Worm (Caenorhabditis elegans) whole organism, L3 larva: ENCODE data around the gene rnh-2.

ENCODE experiments used
- ceh-9 ChIP-seq: sonication (generic microtip); optimal IDR thresholded peaks from 2 replicates; lab custom pipeline; 2018; ENCODE audit warnings: missing biosample characterization, missing genetic modification characterization
- daf-12 ChIP-seq: fragments of 150-350 bp; optimal IDR thresholded peaks from 2 replicates; lab custom pipeline; 2014; ENCODE audit warnings: missing biosample characterization, missing genetic modification reagents, missing genetic modification characterization
- elt-1 ChIP-seq: fragments of 150-350 bp; optimal IDR thresholded peaks from 2 replicates; lab custom pipeline; 2014; ENCODE audit warnings: missing biosample characterization, missing genetic modification characterization
- fos-1 ChIP-seq: fragments of 150-350 bp; optimal IDR thresholded peaks from 2 replicates; lab custom pipeline; 2014; ENCODE audit warnings: missing biosample characterization, missing genetic modification characterization
- nhr-237 ChIP-seq: fragments of 150-350 bp; optimal IDR thresholded peaks from 2 replicates; lab custom pipeline; 2014; ENCODE audit warnings: missing biosample characterization, missing genetic modification characterization
- pqm-1 ChIP-seq: fragments of 150-350 bp; optimal IDR thresholded peaks from 2 replicates; lab custom pipeline; 2017; ENCODE audit warnings: missing biosample characterization, missing genetic modification characterization, inconsistent platforms
- skn-1 ChIP-seq: fragments of 150-350 bp; optimal IDR thresholded peaks from 2 replicates; lab custom pipeline; 2014; ENCODE audit warnings: missing biosample characterization, missing genetic modification characterization
- snpc-4 ChIP-seq: fragments of 150-350 bp; optimal IDR thresholded peaks from 2 replicates; lab custom pipeline; 2014; ENCODE audit warnings: missing biosample characterization, missing genetic modification characterization
- unc-62 ChIP-seq: fragments of 150-350 bp; sonication (generic microtip); optimal IDR thresholded peaks from 4 replicates; lab custom pipeline; 2014; ENCODE audit warnings: missing biosample characterization, missing genetic modification reagents, missing genetic modification characterization

DNA sequence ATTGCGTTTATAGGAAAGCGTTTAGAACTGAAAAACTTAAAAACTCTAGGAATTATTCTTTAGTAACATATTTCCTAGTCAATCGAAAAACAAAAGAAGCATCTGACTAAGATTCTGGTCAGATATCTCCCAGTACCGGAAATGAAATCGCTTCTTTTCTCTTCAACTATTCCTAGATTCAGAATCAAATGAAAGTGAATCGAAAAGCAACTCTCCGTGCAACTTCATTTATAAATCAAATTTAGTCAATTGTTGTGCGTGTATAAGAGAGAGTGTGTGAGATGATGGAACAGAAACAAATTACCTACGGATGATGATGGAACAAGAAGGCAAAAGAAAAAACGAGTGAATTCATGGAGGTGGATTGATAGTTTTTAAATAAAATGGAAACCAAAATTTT, 42.2 kb downstream of the rnh-2 start:
- TF ChIP-seq skn-1 (tag; lab: Kevin White, UChicago) = no peak
- TF ChIP-seq snpc-4 (tag; lab: Kevin White, UChicago) = no peak
- TF ChIP-seq ceh-9 (tag; lab: Kevin White, UChicago) = no peak
- TF ChIP-seq nhr-237 (tag; lab: Kevin White, UChicago) = no peak
- no peak for TF ChIP-seq elt-1
- no peak for TF ChIP-seq fos-1 (tag; lab: Kevin White, UChicago)
- TF ChIP-seq daf-12 = no peak
- TF ChIP-seq pqm-1 (tag; lab: Kevin White, UChicago) = no peak
- no peak for TF ChIP-seq unc-62 (GFP tag; lab: Kevin White, UChicago)
